Fruit fly (Drosophila melanogaster): Measurements from ENCODE around the gene TfIIA-L.

- TF ChIP-seq CG8478 (optimal IDR thresholded peaks at IDR 0.05) = no peak
- TF ChIP-seq CTCF (optimal IDR thresholded peaks at IDR 0.05) = peak; percentile 19 to 31
These were observed 12.2 kb upstream of the TfIIA-L start, which contains the start of the genes CG31064 and PolA2 for dm6 chr3R:27238438-27239301.
